Fruit fly (Drosophila melanogaster): ENCODE results near the gene CG11619.
A peak's percentile ranks its signal among the peaks of the same experiment; 100 is the strongest.

The CG11619 gene

DNA sequence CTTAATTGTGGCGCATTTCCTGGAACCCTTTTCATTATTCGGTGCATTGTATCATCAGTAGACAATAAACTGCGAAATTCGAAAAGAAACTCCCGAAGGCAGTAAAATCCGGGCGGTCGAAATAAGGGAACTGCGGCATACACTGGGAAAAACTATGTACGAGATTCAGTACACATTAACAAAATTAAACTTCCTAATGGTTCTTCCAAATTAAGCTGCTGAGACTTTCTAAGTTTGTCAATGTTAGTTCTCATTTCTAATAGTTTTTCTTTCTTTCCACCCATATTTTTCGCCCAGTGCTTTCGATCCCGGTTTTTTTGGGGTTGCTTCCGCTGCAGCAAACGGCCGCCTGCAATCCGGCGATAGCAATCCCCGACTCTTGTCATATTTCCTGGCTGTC is 36.7 kb upstream of the CG11619 start (continued):
- TF ChIP-seq Awh (GFP tag; IDR thresholded peaks at IDR 0.05) (peak; percentile 77; the same call in 1 of the 2 replicates), gem (tag; optimal IDR thresholded peaks at IDR 0.05) (peak; percentile 79), sna (GFP tag; IDR thresholded peaks at IDR 0.05; ENCODE audit: partially characterized antibody) (no peak), tgo (GFP tag; IDR thresholded peaks at IDR 0.05) (peak; percentile 74), ems (GFP tag; optimal IDR thresholded peaks at IDR 0.05) (peak; percentile 73), ara (GFP tag; IDR thresholded peaks at IDR 0.05) (peak; percentile 92), bsh (GFP tag; optimal IDR thresholded peaks at IDR 0.05) (peak in 1 of 2 experiments; percentile 91), CG7372 (GFP tag; IDR thresholded peaks at IDR 0.05) (0 out of 2 replicates have a peak, but pooled peaks have one; percentile 30), CG8089 (GFP tag; optimal IDR thresholded peaks at IDR 0.05) (peak; percentile 64), CG2199 (GFP tag; IDR thresholded peaks at IDR 0.05) (peak; percentile 70; the same call in 2 of the 3 replicates), CG10267 (tag; optimal IDR thresholded peaks at IDR 0.05) (peak; percentile 41), CG12391 (tag; optimal IDR thresholded peaks at IDR 0.05) (peak; percentile 85), CG8478 (optimal IDR thresholded peaks at IDR 0.05) (no peak), lmd (GFP tag; IDR thresholded peaks at IDR 0.05) (peak; percentile 65), fru (optimal IDR thresholded peaks at IDR 0.05) (no peak), CG6683 (GFP tag; optimal IDR thresholded peaks at IDR 0.05) (peak; percentile 38), CG18262 (tag; optimal IDR thresholded peaks at IDR 0.05) (peak; percentile 90), tio (GFP tag; optimal IDR thresholded peaks at IDR 0.05) (peak; percentile 56), Asciz (GFP tag; optimal IDR thresholded peaks at IDR 0.05) (peak; percentile 80), gfzf (GFP tag; optimal IDR thresholded peaks at IDR 0.05) (no peak), zen (tag; optimal IDR thresholded peaks at IDR 0.05) (peak; percentile 53), CG1647 (GFP tag; optimal IDR thresholded peaks at IDR 0.05) (no peak), CG6791 (GFP tag; IDR thresholded peaks at IDR 0.05; ENCODE audit: partially characterized antibody) (no peak), chn (GFP tag; optimal IDR thresholded peaks at IDR 0.05) (peak; percentile 86), CG9215 (GFP tag; IDR thresholded peaks at IDR 0.05) (peak; percentile 33; the same call in 1 of the 2 replicates), HmgD (GFP tag; optimal IDR thresholded peaks at IDR 0.05) (peak; percentile 29), CG10209 (GFP tag; optimal IDR thresholded peaks at IDR 0.05) (peak; percentile 71), Doc3 (GFP tag; IDR thresholded peaks at IDR 0.05; ENCODE audit: partially characterized antibody) (no peak), tna (GFP tag; IDR thresholded peaks at IDR 0.05; ENCODE audit: partially characterized antibody) (no peak), Abd-B (GFP tag; optimal IDR thresholded peaks at IDR 0.05) (peak; percentile 51), insv (GFP tag; optimal IDR thresholded peaks at IDR 0.05) (peak in 1 of 2 experiments; percentile 1), CG8924 (tag; optimal IDR thresholded peaks at IDR 0.05) (peak; percentile 85), Hand (GFP tag; optimal IDR thresholded peaks at IDR 0.05) (no peak), Dip3 (GFP tag; optimal IDR thresholded peaks at IDR 0.05) (peak; percentile 22), pzg (GFP tag; optimal IDR thresholded peaks at IDR 0.05) (no peak), CG17802 (tag; optimal IDR thresholded peaks at IDR 0.05) (peak; percentile 56), Ravus (GFP tag; IDR thresholded peaks at IDR 0.05) (peak; percentile 33; the same call in 1 of the 2 replicates), sd (tag; optimal IDR thresholded peaks at IDR 0.05) (peak; percentile 15), CG30431 (GFP tag; optimal IDR thresholded peaks at IDR 0.05) (peak; percentile 64), ash1 (GFP tag; optimal IDR thresholded peaks at IDR 0.05) (no peak), CG10462 (GFP tag; optimal IDR thresholded peaks at IDR 0.05) (peak; percentile 57), Nf-YA (GFP tag; IDR thresholded peaks at IDR 0.05) (0 out of 2 replicates have a peak, but pooled peaks have one; percentile 39), CG11560 (tag; IDR thresholded peaks at IDR 0.05) (peak; percentile 53; the same call in 1 of the 3 replicates), CG9876 (GFP tag; optimal IDR thresholded peaks at IDR 0.05) (peak; percentile 56), H2.0 (GFP tag; IDR thresholded peaks at IDR 0.05) (peak; percentile 79), CG11696 (GFP tag; IDR thresholded peaks at IDR 0.05) (0 out of 2 replicates have a peak, but pooled peaks have one; percentile 31), CG10543 (GFP tag; optimal IDR thresholded peaks at IDR 0.05) (no peak), h (optimal IDR thresholded peaks at IDR 0.05) (no peak), Gsc (GFP tag; IDR thresholded peaks at IDR 0.05) (0 out of 2 replicates have a peak, but pooled peaks have one; percentile 29), CrebB (tag; optimal IDR thresholded peaks at IDR 0.05) (peak; percentile 39), p53 (GFP tag; optimal IDR thresholded peaks at IDR 0.05) (no peak)
